Worm (Caenorhabditis elegans) whole organism, L4 larva: ENCODE results near the gene cwn-1.
A peak's percentile ranks its signal among the peaks of the same experiment; 100 is the strongest.

Source experiments
- F44E2.7 ChIP-seq: fragments of 200-800 bp; sonication (Bioruptor generic); IDR thresholded peaks from 2 replicates; pipeline ENCODE4 v2.1.2; 2022; ENCODE audit warnings: missing genetic modification characterization, missing compliant biosample characterization
- F49E8.2 ChIP-seq: sonication (generic microtip); optimal IDR thresholded peaks from 2 replicates; lab custom pipeline; 2016; ENCODE audit warnings: missing compliant biosample characterization, mild to moderate bottlenecking, missing genetic modification characterization, borderline replicate concordance
- Y5F2A.4 ChIP-seq: fragments of 200-800 bp; sonication (Bioruptor generic); optimal IDR thresholded peaks from 2 replicates; lab custom pipeline; 2018; ENCODE audit warnings: mild to moderate bottlenecking, missing genetic modification characterization, missing compliant biosample characterization
- Y75B8A.6 ChIP-seq: fragments of 200-800 bp; sonication (Bioruptor generic); IDR thresholded peaks from 2 replicates; pipeline ENCODE4 v1.3.6; 2022; ENCODE audit warnings: missing genetic modification reagents, missing genetic modification characterization, missing compliant biosample characterization
- arid-1 ChIP-seq: fragments of 200-800 bp; sonication (Bioruptor generic); conservative IDR thresholded peaks from 2 replicates; pipeline ENCODE4 v1.3.6; 2022; ENCODE audit warnings: missing genetic modification reagents, missing genetic modification characterization, missing compliant biosample characterization
- dmd-8 ChIP-seq: fragments of 200-800 bp; sonication (Bioruptor generic); IDR thresholded peaks from 2 replicates; pipeline ENCODE4 v1.3.6; 2022; ENCODE audit warnings: missing genetic modification characterization, missing compliant biosample characterization
- dmd-9 ChIP-seq: fragments of 200-800 bp; sonication (Bioruptor generic); IDR thresholded peaks from 2 replicates; pipeline ENCODE4 v1.3.6; 2022; ENCODE audit warnings: missing genetic modification reagents, missing genetic modification characterization, missing compliant biosample characterization
- dpl-1 ChIP-seq: fragments of 150-350 bp; optimal IDR thresholded peaks from 2 replicates; lab custom pipeline; 2014; ENCODE audit warnings: missing biosample characterization, missing genetic modification reagents, missing genetic modification characterization
- gei-8 ChIP-seq: fragments of 200-800 bp; sonication (Bioruptor generic); optimal IDR thresholded peaks from 2 replicates; lab custom pipeline; 2018; ENCODE audit warnings: mild to moderate bottlenecking, missing genetic modification characterization, missing compliant biosample characterization
- hif-1 ChIP-seq, 2 experiments: sonication (generic microtip); optimal IDR thresholded peaks; 2 replicates each; lab custom pipeline; 2016 to 2017; ENCODE audit warnings: missing compliant biosample characterization in 2 of 2, missing genetic modification characterization in 2 of 2, missing genetic modification reagents in 2 of 2, missing genotype in 2 of 2, mild to moderate bottlenecking in 1 of 2
- lin-38 ChIP-seq: fragments of 200-800 bp; sonication (Bioruptor generic); IDR thresholded peaks from 2 replicates; pipeline ENCODE4 v1.3.6; 2022; ENCODE audit warnings: missing genetic modification reagents, missing genetic modification characterization, missing compliant biosample characterization
- madf-9 ChIP-seq: fragments of 200-800 bp; sonication (Bioruptor generic); conservative IDR thresholded peaks from 2 replicates; pipeline ENCODE4 v1.3.6; 2022; ENCODE audit warnings: missing genetic modification reagents, missing genetic modification characterization, missing compliant biosample characterization
- nhr-10 ChIP-seq: fragments of 150-350 bp; optimal IDR thresholded peaks from 2 replicates; lab custom pipeline; 2014; ENCODE audit warnings: missing biosample characterization, missing genetic modification characterization
- nhr-11 ChIP-seq: fragments of 150-350 bp; optimal IDR thresholded peaks from 2 replicates; lab custom pipeline; 2014; ENCODE audit warnings: missing biosample characterization, missing genetic modification characterization
- nhr-237 ChIP-seq: sonication (generic microtip); optimal IDR thresholded peaks from 2 replicates; lab custom pipeline; 2017; ENCODE audit warnings: missing biosample characterization, missing genetic modification characterization
- nhr-25 ChIP-seq: sonication (generic microtip); optimal IDR thresholded peaks from 2 replicates; lab custom pipeline; 2017; ENCODE audit warnings: missing genetic modification characterization, mild to moderate bottlenecking, missing compliant biosample characterization, antibody characterized with exemption, moderate library complexity, borderline replicate concordance; ENCODE audit not compliant: insufficient read depth
- nhr-28 ChIP-seq: fragments of 150-350 bp; optimal IDR thresholded peaks from 2 replicates; lab custom pipeline; 2014; ENCODE audit warnings: missing biosample characterization, missing genetic modification characterization
- pha-4 ChIP-seq, 2 experiments: fragments of 150-350 bp in 1 of 2; fragments of 200-800 bp in 1 of 2; sonication (Bioruptor generic) in 1 of 2; IDR thresholded peaks in 1 of 2; optimal IDR thresholded peaks in 1 of 2; 2 replicates each; pipeline versions ENCODE4 v1.3.6 to Lab custom; 2014 to 2022; ENCODE audit warnings: missing genetic modification characterization in 2 of 2, missing genetic modification reagents in 2 of 2, missing biosample characterization in 1 of 2, missing compliant biosample characterization in 1 of 2
- set-16 ChIP-seq: fragments of 200-800 bp; sonication (Bioruptor generic); IDR thresholded peaks from 2 replicates; pipeline ENCODE4 v1.3.6; 2022; ENCODE audit warnings: missing genetic modification reagents, missing genetic modification characterization, missing compliant biosample characterization
- skn-1 ChIP-seq: fragments of 150-350 bp; optimal IDR thresholded peaks from 2 replicates; lab custom pipeline; 2014; ENCODE audit warnings: missing biosample characterization, missing genetic modification characterization
- unc-62 ChIP-seq, 3 experiments: fragments of 150-350 bp in 1 of 3; sonication (generic microtip); optimal IDR thresholded peaks in 2 of 3; peaks in 1 of 3; 1 replicate in 1 of 3; 2 replicates in 2 of 3; lab custom pipeline; 2014 to 2017; ENCODE audit warnings: missing biosample characterization in 3 of 3, missing genetic modification characterization in 3 of 3, missing genetic modification reagents in 3 of 3, missing genotype in 1 of 3
- zag-1 ChIP-seq: fragments of 150-350 bp; optimal IDR thresholded peaks from 2 replicates; lab custom pipeline; 2014; ENCODE audit warnings: missing biosample characterization, missing genetic modification characterization

cwn-1 gene

ce11 chrII:95177-95576 lies 38.2 kb downstream of the cwn-1 start, which contains the start of gene C50D2.7:
TSS of gene C50D2.7 (minus strand) at chrII:95277.
- no peak for TF ChIP-seq dmd-9 (GFP tag; lab: Robert Waterston, UW)
- TF ChIP-seq skn-1 (tag; lab: Kevin White, UChicago), result no peak

ce11 chrII:91419-91818 lies 42.0 kb downstream of the cwn-1 start, which contains the start of gene mcat-1:
TSS of gene mcat-1 (minus strand) at chrII:91519.
- TF ChIP-seq dmd-8 (GFP tag; lab: Robert Waterston, UW) (no peak), F49E8.2 (tag; lab: Kevin White, UChicago) (no peak), unc-62 (GFP tag; optimal IDR thresholded peaks at IDR 0.05 in 1 of 2; lab: Kevin White, UChicago) (peak in 1 of 2 experiments; percentile 49), unc-62 (tag; optimal IDR thresholded peaks at IDR 0.05; lab: Kevin White, UChicago) (no peak), Y5F2A.4 (GFP tag; lab: Kevin White, UChicago) (no peak), zag-1 (tag; lab: Kevin White, UChicago) (no peak)

- TF ChIP-seq nhr-11 (tag; lab: Kevin White, UChicago) (no peak), lin-38 (GFP tag; lab: Robert Waterston, UW) (no peak), set-16 (GFP tag; lab: Robert Waterston, UW) (no peak), Y75B8A.6 (no peak), hif-1 (tag; optimal IDR thresholded peaks at IDR 0.05; lab: Kevin White, UChicago) (no peak), nhr-237 (no peak), pha-4 (GFP tag; IDR thresholded peaks at IDR 0.05; lab: Robert Waterston, UW) (no peak), pha-4 (tag; optimal IDR thresholded peaks at IDR 0.05; lab: Kevin White, UChicago) (no peak)
- TF ChIP-seq, all 104 proteins: peak for 0
Measured at ce11 chrII:87937-88336, 45.5 kb downstream of the cwn-1 start.

DNA sequence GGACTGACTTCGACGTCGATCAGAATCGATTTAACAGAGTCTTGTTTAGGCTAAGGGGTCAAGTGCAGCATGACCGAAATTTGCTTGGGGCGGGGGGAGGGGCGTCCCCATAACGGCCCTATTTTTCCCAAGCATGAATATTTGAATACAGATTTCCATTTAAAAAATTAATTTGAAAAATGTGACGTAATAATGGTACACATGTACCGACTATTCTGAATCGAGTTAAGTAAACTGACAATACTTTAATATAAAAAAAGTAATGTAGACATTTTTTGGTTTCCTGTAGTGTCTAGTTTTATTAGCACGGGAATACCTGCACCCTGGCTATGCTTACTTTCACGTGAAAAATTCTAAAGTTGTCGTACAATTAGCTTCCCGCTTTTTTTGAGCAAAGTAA lies 46.6 kb downstream of the cwn-1 start:
- TF ChIP-seq nhr-28 (tag; lab: Kevin White, UChicago) (no peak), zag-1 (tag; lab: Kevin White, UChicago) (no peak), arid-1 (no peak), madf-9 (GFP tag; lab: Robert Waterston, UW) (no peak), gei-8 (no peak)
- TF ChIP-seq, all 104 proteins: peak for 0

- no peak for TF ChIP-seq F44E2.7 (GFP tag; lab: Robert Waterston, UW)
- TF ChIP-seq unc-62 (GFP tag; optimal IDR thresholded peaks at IDR 0.05 in 1 of 2; lab: Kevin White, UChicago), result peak in 1 of 2 experiments; percentile 13
- no peak for TF ChIP-seq unc-62 (tag; optimal IDR thresholded peaks at IDR 0.05; lab: Kevin White, UChicago)
- TF ChIP-seq dpl-1 (GFP tag; lab: Kevin White, UChicago), result no peak
- no peak for TF ChIP-seq nhr-10 (tag; lab: Kevin White, UChicago)
- no peak for TF ChIP-seq nhr-25 (tag; lab: Kevin White, UChicago)
Measured at ce11 chrII:84134-84533, 49.3 kb downstream of the cwn-1 start, which contains the start of gene C50D2.6. TSS of gene C50D2.6 (plus strand) at chrII:84434.
